Fruit fly (Drosophila melanogaster): ENCODE data around the gene wts.

DNA sequence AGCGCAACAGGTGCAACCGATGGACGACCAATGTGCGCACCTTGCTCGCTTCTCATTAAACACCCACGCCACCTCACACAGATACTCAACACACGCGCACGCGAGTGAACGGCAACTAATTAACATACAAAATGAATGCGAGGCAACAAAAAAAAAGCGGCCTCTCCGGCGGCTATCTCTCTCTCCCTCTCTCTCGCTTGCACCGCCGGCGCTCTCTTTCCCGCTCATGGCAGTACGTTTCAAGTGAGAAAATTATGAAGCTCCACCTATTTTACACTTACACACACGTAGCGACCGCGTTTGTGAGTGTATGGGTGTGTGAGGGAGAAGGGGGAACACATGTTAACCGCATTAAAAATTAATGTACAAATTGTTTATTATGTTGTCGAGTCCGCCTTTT, 42.3 kb downstream of the wts start:
- TF ChIP-seq CG8478 (optimal IDR thresholded peaks at IDR 0.05) (peak; percentile 46), CTCF (optimal IDR thresholded peaks at IDR 0.05) (peak; percentile 14 to 45)
